Worm (Caenorhabditis elegans) whole organism, L1 larva: ENCODE data around the gene srx-5.

Experiments
- C04F5.9 ChIP-seq: sonication (generic microtip); optimal IDR thresholded peaks from 2 replicates; lab custom pipeline; 2016; ENCODE audit warnings: missing genetic modification characterization, missing compliant biosample characterization
- aha-1 ChIP-seq: fragments of 150-350 bp; optimal IDR thresholded peaks from 2 replicates; lab custom pipeline; 2014; ENCODE audit warnings: missing biosample characterization, missing genetic modification characterization
- blmp-1 ChIP-seq: fragments of 150-350 bp; optimal IDR thresholded peaks from 2 replicates; lab custom pipeline; 2014; ENCODE audit warnings: missing biosample characterization, missing genetic modification characterization
- ceh-63 ChIP-seq: fragments of 200-800 bp; sonication (Bioruptor generic); optimal IDR thresholded peaks from 2 replicates; lab custom pipeline; 2018; ENCODE audit warnings: mild to moderate bottlenecking, missing genetic modification characterization, missing compliant biosample characterization
- ceh-90 ChIP-seq: sonication (generic microtip); optimal IDR thresholded peaks from 2 replicates; lab custom pipeline; 2016; ENCODE audit warnings: missing genetic modification characterization, missing compliant biosample characterization
- ces-1 ChIP-seq: fragments of 150-350 bp; optimal IDR thresholded peaks from 2 replicates; lab custom pipeline; 2014; ENCODE audit warnings: missing biosample characterization, missing genetic modification reagents, missing genetic modification characterization
- efl-3 ChIP-seq: fragments of 200-800 bp; sonication (Bioruptor generic); optimal IDR thresholded peaks from 2 replicates; lab custom pipeline; 2018; ENCODE audit warnings: mild to moderate bottlenecking, missing genetic modification characterization, missing compliant biosample characterization
- elt-2 ChIP-seq: sonication (generic microtip); optimal IDR thresholded peaks from 2 replicates; lab custom pipeline; 2016; ENCODE audit warnings: missing genetic modification characterization, mild to moderate bottlenecking, inconsistent platforms, missing compliant biosample characterization, missing genetic modification reagents
- elt-3 ChIP-seq, 6 experiments: fragments of 150-350 bp in 1 of 6; sonication (generic microtip); optimal IDR thresholded peaks; 2 replicates each; lab custom pipeline; 2017 to 2018; ENCODE audit warnings: missing biosample characterization in 6 of 6, missing genetic modification characterization in 6 of 6, inconsistent platforms in 1 of 6
- ets-5 ChIP-seq: fragments of 200-800 bp; sonication (Bioruptor generic); IDR thresholded peaks from 2 replicates; pipeline ENCODE4 v1.3.6; 2022; ENCODE audit warnings: missing genetic modification characterization, missing compliant biosample characterization
- fkh-10 ChIP-seq: sonication (generic microtip); optimal IDR thresholded peaks from 2 replicates; lab custom pipeline; 2017; ENCODE audit warnings: missing biosample characterization, missing genetic modification reagents, missing genetic modification characterization
- grh-1 ChIP-seq: fragments of 200-800 bp; sonication (Bioruptor generic); IDR thresholded peaks from 2 replicates; pipeline ENCODE4 v1.3.6; 2022; ENCODE audit warnings: missing genetic modification reagents, missing genetic modification characterization, missing compliant biosample characterization
- hlh-4 ChIP-seq: sonication (generic microtip); optimal IDR thresholded peaks from 2 replicates; lab custom pipeline; 2016; ENCODE audit warnings: mild to moderate bottlenecking, missing genetic modification characterization, missing compliant biosample characterization
- lin-13 ChIP-seq: fragments of 150-350 bp; optimal IDR thresholded peaks from 2 replicates; lab custom pipeline; 2014; ENCODE audit warnings: missing biosample characterization, missing genetic modification reagents, missing genetic modification characterization
- lin-14 ChIP-seq: fragments of 200-800 bp; sonication (Bioruptor generic); optimal IDR thresholded peaks from 2 replicates; lab custom pipeline; 2018; ENCODE audit warnings: mild to moderate bottlenecking, missing genetic modification characterization, moderate library complexity, missing compliant biosample characterization
- lin-15B ChIP-seq: fragments of 150-350 bp; sonication (generic microtip); optimal IDR thresholded peaks from 3 replicates; lab custom pipeline; 2014; ENCODE audit warnings: missing biosample characterization, missing genetic modification characterization
- lin-35 ChIP-seq, 2 experiments: fragments of 150-350 bp; optimal IDR thresholded peaks; 2 replicates each; lab custom pipeline; 2014; ENCODE audit warnings: missing biosample characterization in 2 of 2, missing genetic modification characterization in 2 of 2, missing genetic modification reagents in 2 of 2
- lir-3 ChIP-seq: sonication (generic microtip); optimal IDR thresholded peaks from 2 replicates; lab custom pipeline; 2016; ENCODE audit warnings: mild to moderate bottlenecking, missing genetic modification characterization, moderate library complexity, missing compliant biosample characterization; ENCODE audit not compliant: poor library complexity
- mab-9 ChIP-seq: fragments of 200-800 bp; sonication (Bioruptor generic); IDR thresholded peaks from 2 replicates; pipeline ENCODE4 v1.3.6; 2022; ENCODE audit warnings: missing genetic modification reagents, missing genetic modification characterization, missing compliant biosample characterization
- mdl-1 ChIP-seq, 2 experiments: fragments of 150-350 bp; optimal IDR thresholded peaks; 2 replicates each; lab custom pipeline; 2014 to 2017; ENCODE audit warnings: missing biosample characterization in 2 of 2, missing genetic modification characterization in 2 of 2, inconsistent platforms in 1 of 2
- mef-2 ChIP-seq: fragments of 150-350 bp; optimal IDR thresholded peaks from 2 replicates; lab custom pipeline; 2014; ENCODE audit warnings: missing biosample characterization, missing genetic modification characterization
- nhr-11 ChIP-seq: fragments of 150-350 bp; optimal IDR thresholded peaks from 2 replicates; lab custom pipeline; 2014; ENCODE audit warnings: missing biosample characterization, missing genetic modification characterization
- nhr-12 ChIP-seq: sonication (generic microtip); optimal IDR thresholded peaks from 2 replicates; lab custom pipeline; 2017; ENCODE audit warnings: missing biosample characterization, missing genetic modification characterization
- nhr-19 ChIP-seq: fragments of 200-800 bp; sonication (Bioruptor generic); conservative IDR thresholded peaks from 2 replicates; pipeline ENCODE4 v1.3.6; 2022; ENCODE audit warnings: missing genetic modification characterization, missing compliant biosample characterization
- nhr-20 ChIP-seq: sonication (generic microtip); optimal IDR thresholded peaks from 2 replicates; lab custom pipeline; 2016; ENCODE audit warnings: mild to moderate bottlenecking, missing genetic modification characterization, missing compliant biosample characterization
- nhr-71 ChIP-seq: sonication (generic microtip); optimal IDR thresholded peaks from 2 replicates; lab custom pipeline; 2016; ENCODE audit warnings: mild to moderate bottlenecking, missing genetic modification characterization, moderate library complexity, missing compliant biosample characterization
- nhr-76 ChIP-seq: sonication (generic microtip); optimal IDR thresholded peaks from 2 replicates; lab custom pipeline; 2017; ENCODE audit warnings: missing biosample characterization, missing genetic modification characterization
- nhr-84 ChIP-seq: sonication (generic microtip); optimal IDR thresholded peaks from 2 replicates; lab custom pipeline; 2017; ENCODE audit warnings: missing biosample characterization, missing genetic modification characterization
- nhr-85 ChIP-seq: sonication (generic microtip); peaks from one replicate; lab custom pipeline; 2016; ENCODE audit warnings: missing genetic modification characterization, inconsistent platforms, missing compliant biosample characterization
- nhr-90 ChIP-seq: sonication (generic microtip); optimal IDR thresholded peaks from 2 replicates; lab custom pipeline; 2016; ENCODE audit warnings: mild to moderate bottlenecking, missing genetic modification characterization, missing compliant biosample characterization; ENCODE audit not compliant: poor library complexity
- rnt-1 ChIP-seq: sonication (generic microtip); optimal IDR thresholded peaks from 2 replicates; lab custom pipeline; 2016; ENCODE audit warnings: mild to moderate bottlenecking, missing genetic modification characterization, moderate library complexity, missing compliant biosample characterization
- skn-1 ChIP-seq: fragments of 150-350 bp; optimal IDR thresholded peaks from 2 replicates; lab custom pipeline; 2014; ENCODE audit warnings: missing biosample characterization, missing genetic modification characterization
- snu-23 ChIP-seq: sonication (generic microtip); optimal IDR thresholded peaks from 2 replicates; lab custom pipeline; 2016; ENCODE audit warnings: missing genetic modification characterization, missing compliant biosample characterization
- sup-37 ChIP-seq: fragments of 200-800 bp; sonication (Bioruptor generic); optimal IDR thresholded peaks from 2 replicates; lab custom pipeline; 2018; ENCODE audit warnings: mild to moderate bottlenecking, missing genetic modification characterization, missing compliant biosample characterization
- tbx-2 ChIP-seq: sonication (generic microtip); optimal IDR thresholded peaks from 2 replicates; lab custom pipeline; 2016; ENCODE audit warnings: missing genetic modification characterization, missing compliant biosample characterization
- tlp-1 ChIP-seq: fragments of 150-350 bp; optimal IDR thresholded peaks from 2 replicates; lab custom pipeline; 2014; ENCODE audit warnings: missing biosample characterization, missing genetic modification characterization
- unc-86 ChIP-seq: sonication (generic microtip); optimal IDR thresholded peaks from 2 replicates; lab custom pipeline; 2016; ENCODE audit warnings: missing genetic modification characterization, missing compliant biosample characterization
- xbp-1 ChIP-seq: sonication (generic microtip); optimal IDR thresholded peaks from 2 replicates; lab custom pipeline; 2016; ENCODE audit warnings: missing genetic modification characterization, missing compliant biosample characterization
- ztf-4 ChIP-seq: fragments of 150-350 bp; optimal IDR thresholded peaks from 2 replicates; lab custom pipeline; 2014; ENCODE audit warnings: missing biosample characterization, missing genetic modification characterization

The srx-5 gene

ce11 chrV:657678-658077 is 42.2 kb upstream of the srx-5 start, which contains the start of gene srh-246:
Gene srh-246, minus strand, starts transcription at chrV:657778.
- no peak for TF ChIP-seq unc-86 (tag; lab: Kevin White, UChicago)
- TF ChIP-seq C04F5.9 (tag; lab: Kevin White, UChicago), result no peak
- TF ChIP-seq nhr-12 (tag; lab: Kevin White, UChicago), result no peak
- no peak for TF ChIP-seq ets-5
- TF ChIP-seq mab-9 (GFP tag; lab: Robert Waterston, UW), result no peak

- TF ChIP-seq nhr-12 (tag; lab: Kevin White, UChicago) (no peak), grh-1 (GFP tag; lab: Robert Waterston, UW) (no peak)
These were observed 39.7 kb upstream of the srx-5 start, which contains the start of gene F31F4.17 for ce11 chrV:660210-660609. Gene F31F4.17, minus strand, starts transcription at chrV:660310.

ce11 chrV:664337-664847 is 35.5 kb upstream of the srx-5 start, which contains the start of the genes F31F4.11 and srh-266:
Gene F31F4.11, minus strand, starts transcription at chrV:664437.
Gene srh-266, plus strand, starts transcription at chrV:664797.
- TF ChIP-seq nhr-20 (tag; lab: Kevin White, UChicago) (no peak), hlh-4 (tag; lab: Kevin White, UChicago) (peak; percentile 14), ceh-90 (tag; lab: Kevin White, UChicago) (no peak)

- no peak for TF ChIP-seq nhr-76 (tag; lab: Kevin White, UChicago)
- TF ChIP-seq lin-13 (GFP tag; lab: Kevin White, UChicago), result no peak
- no peak for TF ChIP-seq aha-1
- peak in 1 of 2 experiments; percentile 52 for TF ChIP-seq lin-35 (GFP tag; optimal IDR thresholded peaks at IDR 0.05; lab: Kevin White, UChicago)
- TF ChIP-seq efl-3 (GFP tag; lab: Kevin White, UChicago), result no peak
- TF ChIP-seq nhr-19, result 0 out of 2 replicates have a peak, but pooled peaks have one; percentile 7
- no peak for TF ChIP-seq ceh-63 (GFP tag; lab: Kevin White, UChicago)
- TF ChIP-seq sup-37 (GFP tag; lab: Kevin White, UChicago), result no peak
- no peak for TF ChIP-seq nhr-11 (tag; lab: Kevin White, UChicago)
- no peak for TF ChIP-seq lin-15B
- no peak for TF ChIP-seq tlp-1 (tag; lab: Kevin White, UChicago)
- no peak for TF ChIP-seq fkh-10 (GFP tag; lab: Kevin White, UChicago)
- TF ChIP-seq mef-2, result no peak
- no peak for TF ChIP-seq ceh-90 (tag; lab: Kevin White, UChicago)
- peak; percentile 8 for TF ChIP-seq elt-2 (tag; lab: Kevin White, UChicago)
- TF ChIP-seq ztf-4 (tag; lab: Kevin White, UChicago), result no peak
- peak; percentile 14 for TF ChIP-seq nhr-20 (tag; lab: Kevin White, UChicago)
- no peak for TF ChIP-seq tbx-2 (tag; lab: Kevin White, UChicago)
- TF ChIP-seq lir-3 (tag; lab: Kevin White, UChicago), result no peak
- no peak for TF ChIP-seq nhr-84 (tag; lab: Kevin White, UChicago)
- peak; percentile 0 for TF ChIP-seq skn-1 (tag; lab: Kevin White, UChicago)
- TF ChIP-seq lin-14, result no peak
- TF ChIP-seq blmp-1 (tag; lab: Kevin White, UChicago), result peak; percentile 29
- TF ChIP-seq ets-5, result no peak
- peak in 1 of 6 experiments; percentile 8 for TF ChIP-seq elt-3 (tag; optimal IDR thresholded peaks at IDR 0.05; lab: Kevin White, UChicago)
- TF ChIP-seq nhr-85, result no peak
- no peak for TF ChIP-seq rnt-1 (tag; lab: Kevin White, UChicago)
- no peak for TF ChIP-seq nhr-90 (tag; lab: Kevin White, UChicago)
- TF ChIP-seq snu-23 (GFP tag; lab: Kevin White, UChicago), result peak; percentile 27
- peak; percentile 17 for TF ChIP-seq xbp-1 (tag; lab: Kevin White, UChicago)
- TF ChIP-seq mdl-1 (tag; optimal IDR thresholded peaks at IDR 0.05; lab: Kevin White, UChicago), result peak in 1 of 2 experiments; percentile 61
- TF ChIP-seq ces-1, result no peak
- no peak for TF ChIP-seq nhr-71 (tag; lab: Kevin White, UChicago)
These were observed 32.4 kb upstream of the srx-5 start, which contains the start of gene nhr-180 for ce11 chrV:667459-667858. Gene nhr-180, minus strand, starts transcription at chrV:667510.
